Fruit fly (Drosophila melanogaster) whole organism, wandering third instar larva: ENCODE results near the gene mtsh.

Experiments used
- Abd-B ChIP-seq: fragments of >200 bp; optimal IDR thresholded peaks from 2 replicates; lab custom pipeline; 2017; ENCODE audit warnings: missing biosample characterization, missing genetic modification characterization
- CG32264 ChIP-seq: fragments of 200-800 bp; sonication (Bioruptor generic); optimal IDR thresholded peaks from 2 replicates; lab custom pipeline; 2016; ENCODE audit warnings: missing biosample characterization, missing genetic modification characterization
- CG9705 ChIP-seq: fragments of 200-800 bp; sonication (Bioruptor generic); optimal IDR thresholded peaks from 2 replicates; lab custom pipeline; 2018; ENCODE audit warnings: missing biosample characterization, mild to moderate bottlenecking, missing genetic modification characterization
- CrebA ChIP-seq: fragments of 200-800 bp; sonication (Bioruptor generic); optimal IDR thresholded peaks from 2 replicates; lab custom pipeline; 2016; ENCODE audit warnings: missing biosample characterization, mild to moderate bottlenecking, missing genetic modification characterization, borderline replicate concordance
- Dfd ChIP-seq: fragments of >200 bp; optimal IDR thresholded peaks from 2 replicates; lab custom pipeline; 2017; ENCODE audit warnings: missing biosample characterization, missing genetic modification characterization
- Dif ChIP-seq: fragments of 200-275, 200-300 bp; sonication (Bioruptor generic); optimal IDR thresholded peaks from 2 replicates; lab custom pipeline; 2018; ENCODE audit warnings: missing biosample characterization, missing genetic modification characterization; ENCODE audit not compliant: partially characterized antibody
- GATAd ChIP-seq: sonication (Bioruptor generic); optimal IDR thresholded peaks from 2 replicates; lab custom pipeline; 2016; ENCODE audit warnings: missing biosample characterization, missing genetic modification characterization
- HLH106 ChIP-seq: fragments of 200-800 bp; optimal IDR thresholded peaks from 3 replicates; lab custom pipeline; 2019; ENCODE audit warnings: missing biosample characterization, mild to moderate bottlenecking, missing genetic modification characterization, moderate library complexity
- Hnf4 ChIP-seq: fragments of 200-800 bp; sonication (Bioruptor generic); optimal IDR thresholded peaks from 2 replicates; lab custom pipeline; 2016; ENCODE audit warnings: missing biosample characterization, mild to moderate bottlenecking, missing genetic modification characterization
- Hr78 ChIP-seq: fragments of >200 bp; optimal IDR thresholded peaks from 2 replicates; lab custom pipeline; 2017; ENCODE audit warnings: missing biosample characterization, missing genetic modification characterization
- Hr83 ChIP-seq: fragments of 200-300 bp; sonication (Bioruptor generic); optimal IDR thresholded peaks from 2 replicates; lab custom pipeline; 2016; ENCODE audit warnings: missing biosample characterization, mild to moderate bottlenecking, missing genetic modification characterization, moderate library complexity; ENCODE audit not compliant: poor library complexity, severe bottlenecking
- Jra ChIP-seq: sonication (Bioruptor generic); optimal IDR thresholded peaks from 2 replicates; lab custom pipeline; 2016; ENCODE audit warnings: missing biosample characterization, missing genetic modification characterization
- Mio ChIP-seq: sonication (Bioruptor generic); optimal IDR thresholded peaks from 2 replicates; lab custom pipeline; 2016; ENCODE audit warnings: missing biosample characterization, missing genetic modification characterization
- Myc ChIP-seq: fragments of >200 bp; optimal IDR thresholded peaks from 2 replicates; lab custom pipeline; 2017
- N ChIP-seq: fragments of >200 bp; optimal IDR thresholded peaks from 2 replicates; lab custom pipeline; 2018; ENCODE audit warnings: missing biosample characterization, missing external identifiers, missing genetic modification characterization
- OdsH ChIP-seq: fragments of 200-800 bp; sonication (Bioruptor generic); optimal IDR thresholded peaks from 2 replicates; lab custom pipeline; 2016; ENCODE audit warnings: missing biosample characterization, mild to moderate bottlenecking, missing genetic modification characterization
- Rel ChIP-seq, 2 experiments: fragments of 200-800 bp; sonication (Bioruptor generic) in 1 of 2; optimal IDR thresholded peaks; 2 replicates in 1 of 2; 3 replicates in 1 of 2; lab custom pipeline; 2016 to 2019; ENCODE audit warnings: mild to moderate bottlenecking in 2 of 2, missing biosample characterization in 2 of 2, missing genetic modification characterization in 2 of 2, moderate library complexity in 1 of 2
- Sp1 ChIP-seq: fragments of 200-800 bp; sonication (Bioruptor generic); optimal IDR thresholded peaks from 3 replicates; lab custom pipeline; 2019; ENCODE audit warnings: missing biosample characterization, mild to moderate bottlenecking, missing genetic modification characterization, moderate library complexity
- Vsx2 ChIP-seq: fragments of 200-300, 225-300 bp; sonication (Bioruptor generic); optimal IDR thresholded peaks from 2 replicates; lab custom pipeline; 2018; ENCODE audit warnings: missing biosample characterization, missing genetic modification characterization; ENCODE audit not compliant: partially characterized antibody
- br ChIP-seq: fragments of 200-800 bp; sonication (Bioruptor generic); optimal IDR thresholded peaks from 2 replicates; lab custom pipeline; 2016; ENCODE audit warnings: missing biosample characterization, missing genetic modification characterization
- brk ChIP-seq: fragments of 200-800 bp; sonication (Bioruptor generic); optimal IDR thresholded peaks from 2 replicates; lab custom pipeline; 2016; ENCODE audit warnings: missing biosample characterization, mild to moderate bottlenecking, missing genetic modification characterization
- dl ChIP-seq, 2 experiments: fragments of 175-275, 200-275 bp in 1 of 2; fragments of 200-275 bp in 1 of 2; sonication (Bioruptor generic); optimal IDR thresholded peaks; lab custom pipeline; 2018; ENCODE audit warnings: mild to moderate bottlenecking in 2 of 2, missing biosample characterization in 2 of 2, missing genetic modification characterization in 2 of 2, moderate library complexity in 2 of 2; ENCODE audit not compliant: partially characterized antibody in 2 of 2, insufficient read depth in 1 of 2
- dmrt93B ChIP-seq: fragments of 200-800 bp; sonication (Bioruptor generic); optimal IDR thresholded peaks from 2 replicates; lab custom pipeline; 2018; ENCODE audit warnings: missing biosample characterization, mild to moderate bottlenecking, missing genetic modification characterization
- dsf ChIP-seq: sonication (Bioruptor generic); optimal IDR thresholded peaks from 2 replicates; lab custom pipeline; 2016; ENCODE audit warnings: missing biosample characterization, missing genetic modification characterization, borderline replicate concordance
- ey ChIP-seq: fragments of 200-800 bp; sonication (Bioruptor generic); optimal IDR thresholded peaks from 2 replicates; lab custom pipeline; 2016; ENCODE audit warnings: missing biosample characterization, missing genetic modification characterization
- foxo ChIP-seq, 2 experiments: fragments of 200-800 bp; sonication (Bioruptor generic); optimal IDR thresholded peaks; 2 replicates in 1 of 2; 3 replicates in 1 of 2; lab custom pipeline; 2016 to 2017; ENCODE audit warnings: missing biosample characterization in 2 of 2, missing genetic modification characterization in 2 of 2
- fru ChIP-seq: fragments of 200-800 bp; sonication (Bioruptor generic); optimal IDR thresholded peaks from 3 replicates; lab custom pipeline; 2016; ENCODE audit warnings: missing biosample characterization, mild to moderate bottlenecking, missing genetic modification characterization
- h ChIP-seq: fragments of 200-800 bp; sonication (Bioruptor generic); optimal IDR thresholded peaks from 3 replicates; lab custom pipeline; 2016; ENCODE audit warnings: missing biosample characterization, mild to moderate bottlenecking, missing genetic modification characterization
- jim ChIP-seq: fragments of 175-275, 200-325 bp; sonication (Bioruptor generic); optimal IDR thresholded peaks from 2 replicates; lab custom pipeline; 2016; ENCODE audit warnings: missing biosample characterization, mild to moderate bottlenecking, missing genetic modification characterization
- lola ChIP-seq: fragments of >200 bp; optimal IDR thresholded peaks from 2 replicates; lab custom pipeline; 2017; ENCODE audit warnings: missing biosample characterization, missing genetic modification characterization
- pan ChIP-seq: fragments of >200 bp; optimal IDR thresholded peaks from 2 replicates; lab custom pipeline; 2017
- psq ChIP-seq: fragments of 200-800 bp; sonication (Bioruptor generic); optimal IDR thresholded peaks from 3 replicates; lab custom pipeline; 2017; ENCODE audit warnings: missing biosample characterization, mild to moderate bottlenecking, missing genetic modification characterization, moderate library complexity
- rgr ChIP-seq: fragments of 200-800 bp; sonication (Bioruptor generic); optimal IDR thresholded peaks from 3 replicates; lab custom pipeline; 2016; ENCODE audit warnings: missing biosample characterization, mild to moderate bottlenecking, missing genetic modification characterization
- sage ChIP-seq: fragments of 200-800 bp; sonication (Bioruptor generic); optimal IDR thresholded peaks from 2 replicates; lab custom pipeline; 2016; ENCODE audit warnings: missing biosample characterization, mild to moderate bottlenecking, missing genetic modification characterization
- sv ChIP-seq: fragments of 200-800 bp; sonication (Bioruptor generic); optimal IDR thresholded peaks from 3 replicates; lab custom pipeline; 2016; ENCODE audit warnings: missing biosample characterization, missing genetic modification characterization
- tai ChIP-seq: sonication (Bioruptor generic); optimal IDR thresholded peaks from 2 replicates; lab custom pipeline; 2016; ENCODE audit warnings: missing biosample characterization, missing genetic modification characterization
- usp ChIP-seq: fragments of >200 bp; optimal IDR thresholded peaks from 2 replicates; lab custom pipeline; 2017; ENCODE audit warnings: missing biosample characterization, missing genetic modification characterization
- woc ChIP-seq: sonication (Bioruptor generic); optimal IDR thresholded peaks from 2 replicates; lab custom pipeline; 2016; ENCODE audit warnings: missing biosample characterization, mild to moderate bottlenecking, missing genetic modification characterization

Gene mtsh

DNA sequence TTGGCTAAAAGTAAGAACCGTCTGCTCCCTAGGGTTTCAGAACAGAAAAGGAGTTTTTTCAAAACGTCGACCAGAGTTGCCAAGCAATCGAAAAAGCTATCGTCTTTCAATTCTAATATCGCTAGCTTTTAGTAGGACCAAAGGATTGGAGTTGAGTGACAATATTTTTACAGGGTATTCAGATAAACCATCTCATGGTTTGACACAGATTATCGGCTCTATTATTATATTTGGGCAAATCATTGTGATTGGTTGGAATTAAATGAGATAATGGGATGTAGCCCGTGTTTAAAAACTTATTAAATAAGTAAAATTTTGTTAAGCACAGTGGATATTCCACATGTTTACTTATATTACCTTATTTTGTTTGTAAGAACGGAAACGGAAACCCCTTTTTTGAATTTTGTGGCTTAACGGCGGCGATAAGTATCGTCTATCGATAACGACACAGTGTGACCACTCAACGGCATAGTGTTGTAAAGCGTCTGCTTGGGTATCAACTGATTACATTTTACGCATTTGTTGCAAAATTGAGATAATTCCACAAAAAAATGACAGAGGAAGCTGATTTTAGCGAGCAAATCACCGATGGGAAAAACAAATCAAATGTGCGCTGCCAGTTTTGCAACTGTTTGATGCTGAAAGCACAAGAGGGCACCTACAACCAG, at the start of gene mtsh, which contains the start of gene strat:
Gene mtsh (minus strand): TSS at position 51 of the 668 bp plus-strand sequence.
Gene strat (plus strand): TSS at position 471 of the 668 bp plus-strand sequence.
- TF ChIP-seq Hnf4 (GFP tag; lab: Kevin White, UChicago) = no peak
- TF ChIP-seq Dfd (GFP tag; lab: Kevin White, UChicago) = no peak
- TF ChIP-seq ey = peak; percentile 11
- TF ChIP-seq CrebA = no peak
- TF ChIP-seq Hr83 (GFP tag; lab: Kevin White, UChicago) = peak; percentile 53
- no peak for TF ChIP-seq pan (lab: Kevin White, UChicago)
- no peak for TF ChIP-seq fru
- no peak for TF ChIP-seq Rel (GFP tag; optimal IDR thresholded peaks at IDR 0.05; lab: Kevin White, UChicago)
- TF ChIP-seq Rel (tag; optimal IDR thresholded peaks at IDR 0.05; lab: Kevin White, UChicago) = no peak
- no peak for TF ChIP-seq tai (GFP tag; lab: Kevin White, UChicago)
- no peak for TF ChIP-seq sage (GFP tag; lab: Kevin White, UChicago)
- TF ChIP-seq foxo (GFP tag; optimal IDR thresholded peaks at IDR 0.05; lab: Kevin White, UChicago) = peak in 1 of 2 experiments; percentile 64
- TF ChIP-seq psq (GFP tag; lab: Kevin White, UChicago) = peak; percentile 42
- TF ChIP-seq dl (GFP tag; optimal IDR thresholded peaks at IDR 0.05; lab: Kevin White, UChicago; ENCODE audit: insufficient read depth in 1 of 2, partially characterized antibody in 2 of 2) = no peak
- TF ChIP-seq h (GFP tag; lab: Kevin White, UChicago) = no peak
- TF ChIP-seq brk = no peak
- TF ChIP-seq Mio (GFP tag; lab: Kevin White, UChicago) = no peak
- TF ChIP-seq Sp1 = peak; percentile 57
- TF ChIP-seq Dif (GFP tag; lab: Kevin White, UChicago) = no peak
- peak; percentile 33 for TF ChIP-seq dmrt93B (GFP tag; lab: Kevin White, UChicago)
- TF ChIP-seq br (GFP tag; lab: Kevin White, UChicago) = no peak
- no peak for TF ChIP-seq N (GFP tag; lab: Kevin White, UChicago)
- no peak for TF ChIP-seq sv (GFP tag; lab: Kevin White, UChicago)
- TF ChIP-seq OdsH (GFP tag; lab: Kevin White, UChicago) = peak; percentile 52
- no peak for TF ChIP-seq Vsx2 (GFP tag; lab: Kevin White, UChicago)
- peak; percentile 63 for TF ChIP-seq rgr
- no peak for TF ChIP-seq dsf (GFP tag; lab: Kevin White, UChicago)
- no peak for TF ChIP-seq GATAd (GFP tag; lab: Kevin White, UChicago)
- no peak for TF ChIP-seq CG32264 (GFP tag; lab: Kevin White, UChicago)
- TF ChIP-seq CG9705 (GFP tag; lab: Kevin White, UChicago) = peak; percentile 78
- TF ChIP-seq, all 38 proteins: peak for 9

DNA sequence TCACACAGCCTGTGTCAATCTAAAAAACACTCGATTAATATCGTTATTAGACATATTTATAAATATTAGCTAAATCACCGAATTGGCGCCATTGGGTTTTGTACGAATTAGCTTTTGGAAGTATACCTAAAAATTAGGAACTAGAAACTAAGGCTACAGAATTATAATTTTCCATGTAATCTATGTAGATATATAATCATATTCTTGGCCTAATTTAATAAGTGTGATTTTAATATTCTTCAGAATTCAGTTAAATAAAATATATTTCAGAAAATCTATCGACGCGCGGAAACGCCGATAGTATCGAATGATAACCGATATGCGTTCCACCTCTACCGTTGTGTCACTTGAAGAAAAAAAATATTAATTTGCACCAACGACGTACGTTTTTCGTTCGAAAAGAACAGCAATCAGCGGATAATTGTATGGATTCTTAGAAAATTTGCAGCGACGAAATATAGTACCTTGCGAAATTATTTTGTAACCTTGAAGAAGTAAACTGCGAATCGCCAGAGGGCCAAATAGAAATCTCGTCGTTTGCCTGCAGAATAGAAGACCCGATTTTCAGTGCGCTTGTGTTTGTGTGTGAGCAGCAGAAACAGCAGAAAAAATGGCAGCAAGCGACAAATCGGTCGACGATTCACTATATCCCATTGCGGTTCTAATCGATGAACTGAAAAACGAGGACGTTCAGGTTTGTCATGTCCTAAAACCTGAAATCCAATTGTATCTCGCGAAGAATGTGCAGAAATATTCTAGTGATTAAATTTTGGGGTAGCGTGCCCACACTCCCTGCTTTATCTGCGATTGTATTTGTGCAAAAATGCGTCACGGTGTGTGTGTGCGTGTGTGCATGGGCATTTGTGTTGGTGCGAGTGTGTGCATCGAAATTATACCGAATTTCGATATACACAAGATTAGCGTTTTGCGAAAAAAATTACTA, 46.3 kb upstream of the mtsh start, which contains the start of gene Pp2A-29B:
Gene Pp2A-29B (plus strand): TSS at position 338 of the 943 bp plus-strand sequence.
- no peak for TF ChIP-seq br (GFP tag; lab: Kevin White, UChicago)
- TF ChIP-seq Dif (GFP tag; lab: Kevin White, UChicago) = no peak
- peak; percentile 81 for TF ChIP-seq brk
- TF ChIP-seq ey = peak; percentile 4
- TF ChIP-seq GATAd (GFP tag; lab: Kevin White, UChicago) = no peak
- TF ChIP-seq CrebA = no peak
- TF ChIP-seq tai (GFP tag; lab: Kevin White, UChicago) = no peak
- TF ChIP-seq rgr = peak; percentile 38
- no peak for TF ChIP-seq pan (lab: Kevin White, UChicago)
- no peak for TF ChIP-seq jim
- no peak for TF ChIP-seq psq (GFP tag; lab: Kevin White, UChicago)
- TF ChIP-seq h (GFP tag; lab: Kevin White, UChicago) = peak; percentile 55
- no peak for TF ChIP-seq dl (GFP tag; optimal IDR thresholded peaks at IDR 0.05; lab: Kevin White, UChicago; ENCODE audit: insufficient read depth in 1 of 2, partially characterized antibody in 2 of 2)
- TF ChIP-seq Myc (lab: Kevin White, UChicago) = no peak
- TF ChIP-seq Mio (GFP tag; lab: Kevin White, UChicago) = no peak
- peak; percentile 33 for TF ChIP-seq Sp1
- TF ChIP-seq sage (GFP tag; lab: Kevin White, UChicago) = peak; percentile 23
- no peak for TF ChIP-seq Dfd (GFP tag; lab: Kevin White, UChicago)
- TF ChIP-seq dsf (GFP tag; lab: Kevin White, UChicago) = peak; percentile 54
- TF ChIP-seq Hnf4 (GFP tag; lab: Kevin White, UChicago) = peak; percentile 53
- TF ChIP-seq CG32264 (GFP tag; lab: Kevin White, UChicago) = no peak
- TF ChIP-seq sv (GFP tag; lab: Kevin White, UChicago) = no peak
- no peak for TF ChIP-seq lola (GFP tag; lab: Kevin White, UChicago)
- no peak for TF ChIP-seq Hr78 (GFP tag; lab: Kevin White, UChicago)
- no peak for TF ChIP-seq usp (GFP tag; lab: Kevin White, UChicago)
- TF ChIP-seq woc (GFP tag; lab: Kevin White, UChicago) = peak; percentile 59
- TF ChIP-seq N (GFP tag; lab: Kevin White, UChicago) = peak; percentile 88
- peak in 1 of 2 experiments; percentile 23 for TF ChIP-seq foxo (GFP tag; optimal IDR thresholded peaks at IDR 0.05; lab: Kevin White, UChicago)
- TF ChIP-seq Abd-B (GFP tag; lab: Kevin White, UChicago) = no peak
- peak; percentile 19 for TF ChIP-seq CG9705 (GFP tag; lab: Kevin White, UChicago)
- peak; percentile 63 for TF ChIP-seq Jra (GFP tag; lab: Kevin White, UChicago)
- TF ChIP-seq Rel (GFP tag; optimal IDR thresholded peaks at IDR 0.05; lab: Kevin White, UChicago) = no peak
- peak; percentile 31 for TF ChIP-seq Rel (tag; optimal IDR thresholded peaks at IDR 0.05; lab: Kevin White, UChicago)
- no peak for TF ChIP-seq Vsx2 (GFP tag; lab: Kevin White, UChicago)
- no peak for TF ChIP-seq OdsH (GFP tag; lab: Kevin White, UChicago)
- peak; percentile 49 for TF ChIP-seq HLH106
- peak; percentile 23 for TF ChIP-seq fru
- no peak for TF ChIP-seq Hr83 (GFP tag; lab: Kevin White, UChicago)
- TF ChIP-seq dmrt93B (GFP tag; lab: Kevin White, UChicago) = no peak
